Fruit fly (Drosophila melanogaster): ENCODE data around the gene Hex-A.

Gene Hex-A

DNA sequence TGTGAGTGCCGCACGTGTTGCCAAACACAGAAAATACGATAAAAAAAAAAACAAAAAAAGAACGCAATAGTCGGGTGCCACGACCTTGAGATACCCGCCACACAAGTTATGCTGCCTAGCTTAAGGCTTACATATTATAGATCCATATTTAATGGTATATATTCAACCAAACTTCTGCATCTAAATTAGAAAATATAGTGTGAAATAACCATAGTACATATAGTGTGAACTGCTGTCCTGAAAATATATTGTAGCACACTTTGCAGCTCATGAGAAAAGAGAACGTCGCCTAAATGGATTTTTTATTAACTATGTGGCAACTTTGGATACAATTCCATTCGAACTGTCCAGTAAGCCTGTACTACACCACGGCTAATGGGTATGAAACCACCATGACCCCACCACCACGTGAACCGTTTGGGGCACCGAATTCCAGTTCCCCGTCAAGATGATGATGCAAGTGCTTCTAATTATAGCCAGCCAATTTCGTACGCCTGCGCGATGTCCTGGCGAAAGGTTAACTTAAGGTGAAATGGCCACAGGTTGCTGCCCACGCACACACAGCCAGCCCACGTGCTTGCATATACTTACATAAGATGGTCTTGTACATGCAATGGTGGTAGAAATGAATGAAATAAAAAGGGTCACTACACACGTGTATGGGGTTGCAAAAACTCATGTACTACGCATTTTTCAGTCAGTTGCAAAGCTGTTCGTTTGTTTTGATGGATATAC lies 14.8 kb downstream of the Hex-A start (continued):
- TF ChIP-seq klu (GFP tag; IDR thresholded peaks at IDR 0.05) (peak; percentile 60; the same call in 1 of the 2 replicates), CG17612 (GFP tag; IDR thresholded peaks at IDR 0.05) (0 out of 2 replicates have a peak, but pooled peaks have one; percentile 34), pzg (GFP tag; optimal IDR thresholded peaks at IDR 0.05) (no peak), CG6854 (GFP tag; optimal IDR thresholded peaks at IDR 0.05) (peak; percentile 74), scrt (GFP tag; optimal IDR thresholded peaks at IDR 0.05) (peak; percentile 94), sens-2 (GFP tag; IDR thresholded peaks at IDR 0.05) (no peak), H2.0 (GFP tag; IDR thresholded peaks at IDR 0.05) (peak; percentile 46; the same call in 1 of the 2 replicates), CG11695 (GFP tag; IDR thresholded peaks at IDR 0.05) (peak; percentile 65; the same call in 2 of the 3 replicates), hb (GFP tag; IDR thresholded peaks at IDR 0.05; ENCODE audit: partially characterized antibody) (no peak), CG8388 (GFP tag; optimal IDR thresholded peaks at IDR 0.05) (peak; percentile 66), ro (GFP tag; IDR thresholded peaks at IDR 0.05) (no peak), ab (GFP tag; optimal IDR thresholded peaks at IDR 0.05) (no peak), tup (GFP tag; optimal IDR thresholded peaks at IDR 0.05) (peak; percentile 57), Side (GFP tag; optimal IDR thresholded peaks at IDR 0.05) (peak; percentile 50), CG12391 (tag; optimal IDR thresholded peaks at IDR 0.05) (peak; percentile 76), cas (GFP tag; IDR thresholded peaks at IDR 0.05) (peak; percentile 32; the same call in 1 of the 2 replicates), CG10431 (GFP tag; optimal IDR thresholded peaks at IDR 0.05) (no peak), HLHmδ (GFP tag; optimal IDR thresholded peaks at IDR 0.05) (no peak), ind (GFP tag; optimal IDR thresholded peaks at IDR 0.05) (peak; percentile 75), ara (GFP tag; IDR thresholded peaks at IDR 0.05) (peak; percentile 35; the same call in 1 of the 2 replicates), CrebB (tag; optimal IDR thresholded peaks at IDR 0.05) (peak; percentile 45), H15 (GFP tag; IDR thresholded peaks at IDR 0.05) (0 out of 3 replicates have a peak, but pooled peaks have one; percentile 41), danr (GFP tag; IDR thresholded peaks at IDR 0.05) (0 out of 2 replicates have a peak, but pooled peaks have one; percentile 28), CG11398 (GFP tag; optimal IDR thresholded peaks at IDR 0.05) (peak; percentile 54), CG14710 (tag; optimal IDR thresholded peaks at IDR 0.05) (peak; percentile 56), CG30431 (GFP tag; optimal IDR thresholded peaks at IDR 0.05) (peak; percentile 64), peb (GFP tag; IDR thresholded peaks at IDR 0.05) (peak; percentile 39; the same call in 1 of the 2 replicates), CG3065 (GFP tag; optimal IDR thresholded peaks at IDR 0.05) (peak; percentile 14), Dek (tag; optimal IDR thresholded peaks at IDR 0.05) (peak; percentile 65), nom (GFP tag; optimal IDR thresholded peaks at IDR 0.05) (peak; percentile 47), CG6254 (GFP tag; optimal IDR thresholded peaks at IDR 0.05) (peak; percentile 13), tx (GFP tag; optimal IDR thresholded peaks at IDR 0.05) (peak; percentile 44), ATbp (GFP tag; optimal IDR thresholded peaks at IDR 0.05) (peak; percentile 73), CG34224 (GFP tag; IDR thresholded peaks at IDR 0.05; ENCODE audit: partially characterized antibody) (no peak), eyg (GFP tag; optimal IDR thresholded peaks at IDR 0.05) (peak; percentile 63), CG7556 (GFP tag; optimal IDR thresholded peaks at IDR 0.05) (peak; percentile 90), CG9215 (GFP tag; IDR thresholded peaks at IDR 0.05) (peak; percentile 63), Fer2 (tag; optimal IDR thresholded peaks at IDR 0.05) (peak; percentile 26), bab2 (GFP tag; optimal IDR thresholded peaks at IDR 0.05) (peak; percentile 83), CG6689 (GFP tag; IDR thresholded peaks at IDR 0.05) (peak; percentile 73), rib (GFP tag; IDR thresholded peaks at IDR 0.05) (no peak; the same call in 1 of the 2 replicates), CG31388 (GFP tag; optimal IDR thresholded peaks at IDR 0.05) (no peak), Nf-YA (GFP tag; IDR thresholded peaks at IDR 0.05) (no peak), CG10654 (GFP tag; optimal IDR thresholded peaks at IDR 0.05) (peak; percentile 62), CG9797 (GFP tag; optimal IDR thresholded peaks at IDR 0.05) (no peak), NC2α (GFP tag; optimal IDR thresholded peaks at IDR 0.05) (peak; percentile 38), lov (optimal IDR thresholded peaks at IDR 0.05) (no peak), lov (GFP tag; IDR thresholded peaks at IDR 0.05) (no peak), croc (GFP tag; conservative IDR thresholded peaks at IDR 0.05) (peak; percentile 50; the same call in 2 of the 3 replicates)

Data from whole organism, embryonic.